Worm (Caenorhabditis elegans) whole organism, mixed stage, embryonic: Measurements from ENCODE around the gene T06E4.5.

Experiments used
- ham-2 ChIP-seq: fragments of 200-800 bp; sonication (Bioruptor generic); optimal IDR thresholded peaks from 2 replicates; lab custom pipeline; 2018; ENCODE audit warnings: mild to moderate bottlenecking, missing genetic modification characterization, missing compliant biosample characterization
- nhr-28 ChIP-seq: fragments of 150-350 bp; optimal IDR thresholded peaks from 2 replicates; lab custom pipeline; 2014; ENCODE audit warnings: missing biosample characterization, missing genetic modification characterization
- nhr-76 ChIP-seq: sonication (generic microtip); optimal IDR thresholded peaks from 2 replicates; lab custom pipeline; 2017; ENCODE audit warnings: missing biosample characterization, missing genetic modification characterization
- pha-4 ChIP-seq: fragments of 150-350 bp; optimal IDR thresholded peaks from 2 replicates; lab custom pipeline; 2018; ENCODE audit warnings: missing biosample characterization, missing genetic modification reagents, missing genetic modification characterization
- snpc-4 ChIP-seq: fragments of 150-350 bp; optimal IDR thresholded peaks from 2 replicates; lab custom pipeline; 2014; ENCODE audit warnings: missing biosample characterization, missing genetic modification characterization
- unc-120 ChIP-seq: sonication (generic microtip); optimal IDR thresholded peaks from 2 replicates; lab custom pipeline; 2017; ENCODE audit warnings: missing genetic modification characterization, missing compliant biosample characterization; ENCODE audit not compliant: poor library complexity, severe bottlenecking
- unc-39 ChIP-seq: fragments of 150-350 bp; optimal IDR thresholded peaks from 2 replicates; lab custom pipeline; 2014; ENCODE audit warnings: missing biosample characterization, missing genetic modification characterization
- unc-62 ChIP-seq: fragments of 150-350 bp; optimal IDR thresholded peaks from 2 replicates; lab custom pipeline; 2014; ENCODE audit warnings: missing biosample characterization, missing genetic modification reagents, missing genetic modification characterization

- TF ChIP-seq unc-120 (tag; lab: Kevin White, UChicago), result no peak
- TF ChIP-seq unc-62 (GFP tag; lab: Kevin White, UChicago), result no peak
- TF ChIP-seq pha-4, result no peak
- no peak for TF ChIP-seq unc-39 (tag; lab: Kevin White, UChicago)
- TF ChIP-seq snpc-4 (tag; lab: Kevin White, UChicago), result no peak
- no peak for TF ChIP-seq ham-2 (GFP tag; lab: Kevin White, UChicago)
- no peak for TF ChIP-seq nhr-28
- no peak for TF ChIP-seq nhr-76 (tag; lab: Kevin White, UChicago)
Observed at ce11 chrV:9609217-9609616, 21.8 kb upstream of the T06E4.5 start.
